Fruit fly (Drosophila melanogaster) whole organism, wandering third instar larva: ENCODE measurements around the gene bys.

Source experiments
- CG32264 ChIP-seq: fragments of 200-800 bp; sonication (Bioruptor generic); optimal IDR thresholded peaks from 2 replicates; lab custom pipeline; 2016; ENCODE audit warnings: missing biosample characterization, missing genetic modification characterization
- CG9705 ChIP-seq: fragments of 200-800 bp; sonication (Bioruptor generic); optimal IDR thresholded peaks from 2 replicates; lab custom pipeline; 2018; ENCODE audit warnings: missing biosample characterization, mild to moderate bottlenecking, missing genetic modification characterization
- CrebA ChIP-seq: fragments of 200-800 bp; sonication (Bioruptor generic); optimal IDR thresholded peaks from 2 replicates; lab custom pipeline; 2016; ENCODE audit warnings: missing biosample characterization, mild to moderate bottlenecking, missing genetic modification characterization, borderline replicate concordance
- GATAd ChIP-seq: sonication (Bioruptor generic); optimal IDR thresholded peaks from 2 replicates; lab custom pipeline; 2016; ENCODE audit warnings: missing biosample characterization, missing genetic modification characterization
- HLH106 ChIP-seq: fragments of 200-800 bp; optimal IDR thresholded peaks from 3 replicates; lab custom pipeline; 2019; ENCODE audit warnings: missing biosample characterization, mild to moderate bottlenecking, missing genetic modification characterization, moderate library complexity
- Hnf4 ChIP-seq: fragments of 200-800 bp; sonication (Bioruptor generic); optimal IDR thresholded peaks from 2 replicates; lab custom pipeline; 2016; ENCODE audit warnings: missing biosample characterization, mild to moderate bottlenecking, missing genetic modification characterization
- Hr78 ChIP-seq: fragments of >200 bp; optimal IDR thresholded peaks from 2 replicates; lab custom pipeline; 2017; ENCODE audit warnings: missing biosample characterization, missing genetic modification characterization
- Hr83 ChIP-seq: fragments of 200-300 bp; sonication (Bioruptor generic); optimal IDR thresholded peaks from 2 replicates; lab custom pipeline; 2016; ENCODE audit warnings: missing biosample characterization, mild to moderate bottlenecking, missing genetic modification characterization, moderate library complexity; ENCODE audit not compliant: poor library complexity, severe bottlenecking
- Jra ChIP-seq: sonication (Bioruptor generic); optimal IDR thresholded peaks from 2 replicates; lab custom pipeline; 2016; ENCODE audit warnings: missing biosample characterization, missing genetic modification characterization
- Mio ChIP-seq: sonication (Bioruptor generic); optimal IDR thresholded peaks from 2 replicates; lab custom pipeline; 2016; ENCODE audit warnings: missing biosample characterization, missing genetic modification characterization
- N ChIP-seq: fragments of >200 bp; optimal IDR thresholded peaks from 2 replicates; lab custom pipeline; 2018; ENCODE audit warnings: missing biosample characterization, missing external identifiers, missing genetic modification characterization
- OdsH ChIP-seq: fragments of 200-800 bp; sonication (Bioruptor generic); optimal IDR thresholded peaks from 2 replicates; lab custom pipeline; 2016; ENCODE audit warnings: missing biosample characterization, mild to moderate bottlenecking, missing genetic modification characterization
- Rel ChIP-seq, 2 experiments: fragments of 200-800 bp; sonication (Bioruptor generic) in 1 of 2; optimal IDR thresholded peaks; 2 replicates in 1 of 2; 3 replicates in 1 of 2; lab custom pipeline; 2016 to 2019; ENCODE audit warnings: mild to moderate bottlenecking in 2 of 2, missing biosample characterization in 2 of 2, missing genetic modification characterization in 2 of 2, moderate library complexity in 1 of 2
- Vsx2 ChIP-seq: fragments of 200-300, 225-300 bp; sonication (Bioruptor generic); optimal IDR thresholded peaks from 2 replicates; lab custom pipeline; 2018; ENCODE audit warnings: missing biosample characterization, missing genetic modification characterization; ENCODE audit not compliant: partially characterized antibody
- br ChIP-seq: fragments of 200-800 bp; sonication (Bioruptor generic); optimal IDR thresholded peaks from 2 replicates; lab custom pipeline; 2016; ENCODE audit warnings: missing biosample characterization, missing genetic modification characterization
- brk ChIP-seq: fragments of 200-800 bp; sonication (Bioruptor generic); optimal IDR thresholded peaks from 2 replicates; lab custom pipeline; 2016; ENCODE audit warnings: missing biosample characterization, mild to moderate bottlenecking, missing genetic modification characterization
- dl ChIP-seq, 2 experiments: fragments of 175-275, 200-275 bp in 1 of 2; fragments of 200-275 bp in 1 of 2; sonication (Bioruptor generic); optimal IDR thresholded peaks; lab custom pipeline; 2018; ENCODE audit warnings: mild to moderate bottlenecking in 2 of 2, missing biosample characterization in 2 of 2, missing genetic modification characterization in 2 of 2, moderate library complexity in 2 of 2; ENCODE audit not compliant: partially characterized antibody in 2 of 2, insufficient read depth in 1 of 2
- dmrt93B ChIP-seq: fragments of 200-800 bp; sonication (Bioruptor generic); optimal IDR thresholded peaks from 2 replicates; lab custom pipeline; 2018; ENCODE audit warnings: missing biosample characterization, mild to moderate bottlenecking, missing genetic modification characterization
- dsf ChIP-seq: sonication (Bioruptor generic); optimal IDR thresholded peaks from 2 replicates; lab custom pipeline; 2016; ENCODE audit warnings: missing biosample characterization, missing genetic modification characterization, borderline replicate concordance
- ey ChIP-seq: fragments of 200-800 bp; sonication (Bioruptor generic); optimal IDR thresholded peaks from 2 replicates; lab custom pipeline; 2016; ENCODE audit warnings: missing biosample characterization, missing genetic modification characterization
- foxo ChIP-seq, 2 experiments: fragments of 200-800 bp; sonication (Bioruptor generic); optimal IDR thresholded peaks; 2 replicates in 1 of 2; 3 replicates in 1 of 2; lab custom pipeline; 2016 to 2017; ENCODE audit warnings: missing biosample characterization in 2 of 2, missing genetic modification characterization in 2 of 2
- fru ChIP-seq: fragments of 200-800 bp; sonication (Bioruptor generic); optimal IDR thresholded peaks from 3 replicates; lab custom pipeline; 2016; ENCODE audit warnings: missing biosample characterization, mild to moderate bottlenecking, missing genetic modification characterization
- h ChIP-seq: fragments of 200-800 bp; sonication (Bioruptor generic); optimal IDR thresholded peaks from 3 replicates; lab custom pipeline; 2016; ENCODE audit warnings: missing biosample characterization, mild to moderate bottlenecking, missing genetic modification characterization
- lola ChIP-seq: fragments of >200 bp; optimal IDR thresholded peaks from 2 replicates; lab custom pipeline; 2017; ENCODE audit warnings: missing biosample characterization, missing genetic modification characterization
- psq ChIP-seq: fragments of 200-800 bp; sonication (Bioruptor generic); optimal IDR thresholded peaks from 3 replicates; lab custom pipeline; 2017; ENCODE audit warnings: missing biosample characterization, mild to moderate bottlenecking, missing genetic modification characterization, moderate library complexity
- rgr ChIP-seq: fragments of 200-800 bp; sonication (Bioruptor generic); optimal IDR thresholded peaks from 3 replicates; lab custom pipeline; 2016; ENCODE audit warnings: missing biosample characterization, mild to moderate bottlenecking, missing genetic modification characterization
- sage ChIP-seq: fragments of 200-800 bp; sonication (Bioruptor generic); optimal IDR thresholded peaks from 2 replicates; lab custom pipeline; 2016; ENCODE audit warnings: missing biosample characterization, mild to moderate bottlenecking, missing genetic modification characterization
- sv ChIP-seq: fragments of 200-800 bp; sonication (Bioruptor generic); optimal IDR thresholded peaks from 3 replicates; lab custom pipeline; 2016; ENCODE audit warnings: missing biosample characterization, missing genetic modification characterization
- usp ChIP-seq: fragments of >200 bp; optimal IDR thresholded peaks from 2 replicates; lab custom pipeline; 2017; ENCODE audit warnings: missing biosample characterization, missing genetic modification characterization
- woc ChIP-seq: sonication (Bioruptor generic); optimal IDR thresholded peaks from 2 replicates; lab custom pipeline; 2016; ENCODE audit warnings: missing biosample characterization, mild to moderate bottlenecking, missing genetic modification characterization

Gene bys

DNA sequence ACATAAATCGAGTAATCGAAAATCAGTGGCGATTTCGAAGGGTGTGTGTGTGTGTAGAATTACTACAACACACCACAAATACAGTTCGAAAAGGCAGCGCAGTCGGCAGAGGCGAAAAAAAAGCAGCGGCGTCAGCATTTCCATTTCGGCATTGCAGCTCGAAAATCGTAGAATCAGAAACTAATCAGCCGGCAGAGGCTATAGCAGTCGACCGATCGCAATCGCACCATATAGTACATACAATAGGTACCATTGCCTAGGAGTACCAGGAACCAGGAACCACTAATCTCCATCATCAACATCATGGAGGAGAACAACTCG, 7.3 kb downstream of the bys start:
- no peak for TF ChIP-seq lola (GFP tag; lab: Kevin White, UChicago)
- TF ChIP-seq foxo (GFP tag; optimal IDR thresholded peaks at IDR 0.05; lab: Kevin White, UChicago) = no peak
- no peak for TF ChIP-seq Hnf4 (GFP tag; lab: Kevin White, UChicago)
- TF ChIP-seq sage (GFP tag; lab: Kevin White, UChicago) = no peak
- no peak for TF ChIP-seq brk (GFP tag; lab: Kevin White, UChicago)
- no peak for TF ChIP-seq Hr83 (GFP tag; lab: Kevin White, UChicago)
- TF ChIP-seq Hr78 (GFP tag; lab: Kevin White, UChicago) = no peak
- no peak for TF ChIP-seq sv (GFP tag; lab: Kevin White, UChicago)

DNA sequence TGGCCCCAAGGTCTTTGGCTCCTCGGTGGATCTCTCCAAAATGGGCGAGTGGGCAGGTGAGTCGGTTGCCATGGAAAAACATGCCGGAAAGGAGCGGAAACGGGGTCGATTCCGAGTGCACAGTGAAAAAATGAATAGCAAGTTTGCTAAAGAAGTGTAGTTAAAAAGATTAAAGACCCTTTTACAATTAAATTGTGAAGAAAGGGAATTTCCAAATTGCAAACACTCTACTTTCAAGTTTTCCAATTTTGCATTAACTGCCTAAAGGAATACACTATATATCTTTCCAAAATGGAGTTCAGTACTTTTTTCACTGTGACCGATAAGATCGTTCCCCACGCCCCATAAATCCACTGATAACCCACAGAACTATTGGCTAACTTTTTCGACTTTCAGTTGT, 7.8 kb downstream of the bys start:
- TF ChIP-seq rgr (GFP tag; lab: Kevin White, UChicago) = no peak
- TF ChIP-seq ey = no peak
- no peak for TF ChIP-seq Jra (GFP tag; lab: Kevin White, UChicago)
- TF ChIP-seq dmrt93B (GFP tag; lab: Kevin White, UChicago) = no peak

DNA sequence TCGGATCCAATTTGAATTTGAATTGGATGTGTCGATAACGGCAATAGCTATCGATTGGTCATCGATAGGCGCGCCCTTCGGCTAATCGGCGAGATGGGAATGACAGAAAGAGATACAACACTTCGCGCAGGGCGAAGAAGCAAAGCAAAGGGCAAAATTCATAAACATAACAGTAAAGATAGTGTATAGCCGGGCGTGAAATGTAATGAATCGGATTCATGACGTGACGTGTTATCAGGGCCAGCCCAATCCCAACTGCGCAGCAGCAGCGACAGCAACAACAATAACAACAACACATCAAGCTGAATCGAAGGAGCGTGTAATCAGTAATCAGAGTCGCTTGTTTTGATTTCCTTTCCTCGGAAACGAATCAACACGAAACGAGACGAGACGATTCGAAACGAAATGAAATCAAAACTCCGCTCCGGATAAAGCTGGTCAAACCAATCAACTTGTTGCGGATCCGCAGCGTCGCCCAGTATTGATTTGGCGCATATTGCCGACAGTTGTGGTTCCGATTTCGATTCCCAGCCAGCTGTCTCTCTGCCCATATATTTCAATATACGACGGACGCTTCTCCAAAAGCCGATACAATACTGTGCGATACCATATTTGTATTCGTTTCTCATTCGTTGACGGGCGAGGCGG, 10.4 kb downstream of the bys start, which contains the start of gene snz:
Gene snz, plus strand, starts transcription at position 107 of the 648 bp plus-strand sequence.
- no peak for TF ChIP-seq dl (GFP tag; optimal IDR thresholded peaks at IDR 0.05; lab: Kevin White, UChicago; ENCODE audit: insufficient read depth in 1 of 2, partially characterized antibody in 2 of 2)

DNA sequence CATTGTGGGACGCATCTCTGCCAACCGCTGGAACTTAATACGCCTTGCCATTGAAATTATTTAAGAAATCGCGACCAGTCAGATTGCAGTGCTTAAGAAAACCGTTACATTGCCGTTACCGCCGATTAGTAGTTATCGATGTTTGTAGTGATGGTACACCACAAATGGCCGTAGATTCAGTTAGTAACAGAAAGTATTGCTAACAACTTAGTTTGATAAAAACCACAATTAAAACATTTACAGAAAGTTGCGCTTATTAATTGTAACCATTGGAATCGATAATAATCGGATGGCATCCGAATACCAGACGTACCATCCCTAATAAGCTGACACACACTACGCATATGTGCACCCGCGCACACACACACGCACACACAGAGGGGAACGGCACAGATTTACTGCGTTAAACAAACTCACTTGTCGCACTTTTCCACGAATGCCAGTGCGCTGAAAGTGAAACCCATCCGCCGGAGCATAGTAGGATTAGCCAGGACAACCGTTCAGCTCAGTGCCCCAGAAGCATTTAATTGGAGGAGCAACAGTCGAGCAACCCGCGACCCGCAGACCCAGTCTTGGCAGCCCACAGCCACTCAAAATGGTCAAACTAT, 18.5 kb downstream of the bys start, which contains the start of the genes hdm and Ykt6:
Gene hdm, minus strand, starts transcription at position 51 of the 608 bp plus-strand sequence.
Gene Ykt6, plus strand, starts transcription at position 329 of the 608 bp plus-strand sequence.
- no peak for TF ChIP-seq br (GFP tag; lab: Kevin White, UChicago)
- TF ChIP-seq HLH106 = peak; percentile 76
- no peak for TF ChIP-seq dsf
- TF ChIP-seq CG9705 (GFP tag; lab: Kevin White, UChicago) = peak; percentile 62
- TF ChIP-seq psq (GFP tag; lab: Kevin White, UChicago) = peak; percentile 70
- TF ChIP-seq Hr83 (GFP tag; lab: Kevin White, UChicago) = no peak
- peak; percentile 86 for TF ChIP-seq h (GFP tag; lab: Kevin White, UChicago)
- peak in 1 of 2 experiments; percentile 87 for TF ChIP-seq foxo (GFP tag; optimal IDR thresholded peaks at IDR 0.05; lab: Kevin White, UChicago)
- TF ChIP-seq CrebA = no peak
- peak; percentile 81 for TF ChIP-seq rgr (GFP tag; lab: Kevin White, UChicago)
- TF ChIP-seq ey = peak; percentile 77
- no peak for TF ChIP-seq Hr78 (GFP tag; lab: Kevin White, UChicago)
- TF ChIP-seq Rel (GFP tag; optimal IDR thresholded peaks at IDR 0.05; lab: Kevin White, UChicago) = no peak
- TF ChIP-seq Rel (tag; optimal IDR thresholded peaks at IDR 0.05; lab: Kevin White, UChicago) = peak; percentile 48
- TF ChIP-seq Mio (GFP tag; lab: Kevin White, UChicago) = peak; percentile 3
- peak; percentile 93 for TF ChIP-seq Jra (GFP tag; lab: Kevin White, UChicago)
- TF ChIP-seq CG32264 (GFP tag; lab: Kevin White, UChicago) = peak; percentile 28
- TF ChIP-seq Vsx2 (GFP tag; lab: Kevin White, UChicago) = no peak
- peak; percentile 67 for TF ChIP-seq sv (GFP tag; lab: Kevin White, UChicago)
- peak; percentile 85 for TF ChIP-seq fru (GFP tag; lab: Kevin White, UChicago)
- TF ChIP-seq GATAd = peak; percentile 79
- peak; percentile 70 for TF ChIP-seq OdsH (GFP tag; lab: Kevin White, UChicago)
- peak; percentile 92 for TF ChIP-seq Hnf4 (GFP tag; lab: Kevin White, UChicago)

DNA sequence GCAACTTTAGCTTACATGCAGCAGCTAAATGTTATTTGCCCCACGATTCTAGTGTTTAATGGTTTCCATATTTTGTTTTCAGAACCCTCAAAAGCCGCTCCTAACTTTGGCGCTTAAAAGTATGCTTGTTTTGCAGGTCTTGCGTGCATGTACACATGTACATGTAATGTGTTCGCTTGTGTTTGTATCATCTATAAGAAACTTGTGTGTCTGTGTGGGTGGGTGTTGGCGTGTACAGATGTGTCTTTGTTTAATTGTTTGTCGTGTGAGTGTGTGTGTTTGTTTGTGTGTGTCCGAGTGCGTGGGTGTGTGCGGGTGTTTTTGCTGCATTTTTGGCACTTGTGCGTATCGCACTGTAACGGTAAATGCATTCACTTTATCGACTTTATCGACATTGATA, 21.4 kb downstream of the bys start:
- TF ChIP-seq usp (GFP tag; lab: Kevin White, UChicago) (no peak), lola (GFP tag; lab: Kevin White, UChicago) (no peak), Jra (GFP tag; lab: Kevin White, UChicago) (no peak), Rel (GFP tag; optimal IDR thresholded peaks at IDR 0.05; lab: Kevin White, UChicago) (no peak), Rel (tag; optimal IDR thresholded peaks at IDR 0.05; lab: Kevin White, UChicago) (no peak), woc (GFP tag; lab: Kevin White, UChicago) (no peak), Vsx2 (GFP tag; lab: Kevin White, UChicago) (no peak), br (GFP tag; lab: Kevin White, UChicago) (no peak), N (peak; percentile 56)
